Worm (Caenorhabditis elegans) whole organism, L4/young adult: ENCODE measurements around the gene F09C8.2.

Source experiments
- W03F9.2 ChIP-seq: fragments of 150-350 bp; optimal IDR thresholded peaks from 2 replicates; lab custom pipeline; 2014; ENCODE audit warnings: missing biosample characterization, missing genetic modification characterization
- dao-5 ChIP-seq: sonication (generic microtip); optimal IDR thresholded peaks from 2 replicates; lab custom pipeline; 2016; ENCODE audit warnings: missing genotype, missing genetic modification characterization, moderate library complexity, missing compliant biosample characterization
- him-1 ChIP-seq: sonication (generic microtip); optimal IDR thresholded peaks from 2 replicates; lab custom pipeline; 2016; ENCODE audit warnings: missing genotype, missing genetic modification reagents, missing genetic modification characterization, missing compliant biosample characterization

The F09C8.2 gene

ce11 chrX:16122628-16123027 lies 24.2 kb downstream of the F09C8.2 start:
- TF ChIP-seq him-1 (tag; lab: Kevin White, UChicago) (no peak), W03F9.2 (tag; lab: Kevin White, UChicago) (no peak), dao-5 (tag; lab: Kevin White, UChicago) (no peak)

ce11 chrX:16117618-16118017 lies 29.2 kb downstream of the F09C8.2 start:
- TF ChIP-seq him-1 (tag; lab: Kevin White, UChicago) = no peak
- TF ChIP-seq dao-5 (tag; lab: Kevin White, UChicago) = no peak

- no peak for TF ChIP-seq dao-5 (tag; lab: Kevin White, UChicago)
- no peak for TF ChIP-seq W03F9.2 (tag; lab: Kevin White, UChicago)
- no peak for TF ChIP-seq him-1 (tag; lab: Kevin White, UChicago)
Measured at ce11 chrX:16117176-16117575, 29.6 kb downstream of the F09C8.2 start.

- no peak for TF ChIP-seq dao-5 (tag; lab: Kevin White, UChicago)
- no peak for TF ChIP-seq him-1 (tag; lab: Kevin White, UChicago)
- TF ChIP-seq W03F9.2 (tag; lab: Kevin White, UChicago) = no peak
Measured at ce11 chrX:16116279-16116678, 30.5 kb downstream of the F09C8.2 start.

DNA sequence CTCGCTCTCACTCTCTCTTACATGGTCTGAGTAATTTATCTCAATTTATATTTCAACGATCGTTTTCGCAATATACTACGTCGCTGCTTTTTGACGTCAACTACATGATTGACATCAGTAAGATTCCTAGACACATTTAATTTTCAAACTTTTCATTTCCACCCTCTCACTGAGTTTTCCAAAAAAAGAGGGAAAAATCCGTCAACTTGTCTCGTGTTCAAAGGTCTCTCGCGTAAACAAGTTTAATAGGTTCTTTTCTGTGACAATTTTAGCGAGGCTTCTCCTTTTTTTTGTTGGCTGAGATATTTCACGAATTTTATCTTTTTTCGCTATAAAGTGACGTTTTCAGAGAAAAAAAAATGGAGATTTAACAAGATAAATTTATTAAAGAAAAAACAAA lies 32.8 kb downstream of the F09C8.2 start:
- TF ChIP-seq dao-5 (tag; lab: Kevin White, UChicago) (no peak), W03F9.2 (tag; lab: Kevin White, UChicago) (no peak), him-1 (tag; lab: Kevin White, UChicago) (no peak)

DNA sequence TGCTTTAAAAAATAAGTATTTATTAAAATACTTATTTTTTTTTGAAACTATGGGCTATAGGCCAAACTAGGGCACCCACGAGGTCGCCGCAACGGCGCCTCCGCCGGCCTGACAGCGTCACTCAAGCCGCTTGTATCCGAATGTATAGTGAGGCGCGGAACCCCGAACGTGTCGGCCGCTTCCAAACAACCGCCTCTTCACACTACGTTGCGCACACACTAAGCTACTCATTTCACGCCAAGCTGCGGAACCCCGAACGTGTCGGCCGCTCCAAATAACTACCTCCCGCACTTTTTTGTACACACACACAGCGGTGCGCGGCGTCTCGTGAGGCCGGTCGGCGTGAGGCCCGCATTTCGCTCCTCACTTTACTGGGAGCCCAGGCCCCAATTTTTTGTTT lies 33.9 kb downstream of the F09C8.2 start:
- TF ChIP-seq him-1 (tag; lab: Kevin White, UChicago) (no peak), dao-5 (tag; lab: Kevin White, UChicago) (no peak), W03F9.2 (tag; lab: Kevin White, UChicago) (no peak)

- TF ChIP-seq W03F9.2 (tag; lab: Kevin White, UChicago) = no peak
- no peak for TF ChIP-seq dao-5 (tag; lab: Kevin White, UChicago)
- no peak for TF ChIP-seq him-1 (tag; lab: Kevin White, UChicago)
Measured at ce11 chrX:16105863-16106262, 41.0 kb downstream of the F09C8.2 start.

ce11 chrX:16103396-16103795 lies 43.4 kb downstream of the F09C8.2 start, which contains the start of gene ZK1073.2:
TSS of gene ZK1073.2 (plus strand) at chrX:16103696.
- TF ChIP-seq W03F9.2 (tag; lab: Kevin White, UChicago) (no peak), him-1 (tag; lab: Kevin White, UChicago) (no peak), dao-5 (tag; lab: Kevin White, UChicago) (no peak)

DNA sequence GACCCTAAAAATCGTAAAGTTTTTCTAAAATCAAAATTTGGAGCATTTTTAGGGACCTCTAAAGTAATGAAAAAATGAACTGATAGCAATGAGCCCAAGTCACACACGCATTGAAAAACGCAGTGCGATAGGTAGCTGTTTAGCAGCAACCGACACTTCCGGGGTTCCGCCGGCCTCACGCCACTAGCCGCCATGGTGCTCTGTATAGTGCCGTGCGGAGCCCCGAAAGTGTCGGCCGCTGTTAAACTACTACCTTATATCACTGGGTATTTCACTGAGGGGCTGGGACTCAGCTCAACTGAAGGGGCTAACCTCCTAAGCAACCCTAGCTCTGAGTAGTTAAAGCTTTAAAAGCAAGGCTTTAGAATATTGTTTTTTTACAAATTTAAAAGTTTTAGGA lies 47.6 kb downstream of the F09C8.2 start:
- TF ChIP-seq W03F9.2 (tag; lab: Kevin White, UChicago) (no peak), dao-5 (tag; lab: Kevin White, UChicago) (no peak), him-1 (tag; lab: Kevin White, UChicago) (no peak)

- no peak for TF ChIP-seq dao-5 (tag; lab: Kevin White, UChicago)
- TF ChIP-seq W03F9.2 (tag; lab: Kevin White, UChicago) = no peak
- TF ChIP-seq him-1 (tag; lab: Kevin White, UChicago) = no peak
Measured at ce11 chrX:16098104-16098638, 48.7 kb downstream of the F09C8.2 start.

DNA sequence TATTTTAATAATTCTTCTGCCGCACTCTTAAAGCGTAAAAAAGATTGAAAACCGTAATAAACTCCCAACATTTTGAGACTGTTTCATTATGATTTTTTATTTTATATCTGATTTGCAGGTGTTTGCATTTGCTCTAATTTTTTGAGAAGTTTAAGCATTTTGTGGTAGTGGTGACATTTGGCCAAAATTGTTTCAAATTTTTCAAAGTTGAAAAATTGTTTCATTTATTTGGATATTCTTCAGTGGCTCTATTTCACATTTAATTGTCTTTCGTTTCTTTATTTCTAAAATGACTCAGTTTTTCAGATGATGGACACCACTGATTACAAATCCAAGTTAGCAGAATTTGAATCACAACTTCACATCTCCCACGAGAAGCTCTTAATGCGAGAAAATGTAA lies 52.5 kb downstream of the F09C8.2 start, which contains the start of gene C30F2.5:
C30F2.5 (plus strand) TSS at position 301 of the 400 bp plus-strand sequence.
- TF ChIP-seq dao-5 (tag; lab: Kevin White, UChicago) = no peak
- no peak for TF ChIP-seq W03F9.2 (tag; lab: Kevin White, UChicago)
- no peak for TF ChIP-seq him-1 (tag; lab: Kevin White, UChicago)

ce11 chrX:16091166-16091565 lies 55.7 kb downstream of the F09C8.2 start:
- TF ChIP-seq W03F9.2 (tag; lab: Kevin White, UChicago) = no peak
- no peak for TF ChIP-seq dao-5 (tag; lab: Kevin White, UChicago)
- no peak for TF ChIP-seq him-1 (tag; lab: Kevin White, UChicago)
